Worm (Caenorhabditis elegans) whole organism, L2 larva: ENCODE data around the gene nspf-2.

Experiments used
- aly-2 ChIP-seq: fragments of 150-350 bp; optimal IDR thresholded peaks from 2 replicates; lab custom pipeline; 2014; ENCODE audit warnings: missing biosample characterization, missing genetic modification characterization
- ceh-16 ChIP-seq: fragments of 150-350 bp; optimal IDR thresholded peaks from 2 replicates; lab custom pipeline; 2014; ENCODE audit warnings: missing biosample characterization, missing genetic modification characterization
- unc-62 ChIP-seq: fragments of 150-350 bp; optimal IDR thresholded peaks from 2 replicates; lab custom pipeline; 2014; ENCODE audit warnings: missing biosample characterization, missing genetic modification reagents, missing genetic modification characterization

DNA sequence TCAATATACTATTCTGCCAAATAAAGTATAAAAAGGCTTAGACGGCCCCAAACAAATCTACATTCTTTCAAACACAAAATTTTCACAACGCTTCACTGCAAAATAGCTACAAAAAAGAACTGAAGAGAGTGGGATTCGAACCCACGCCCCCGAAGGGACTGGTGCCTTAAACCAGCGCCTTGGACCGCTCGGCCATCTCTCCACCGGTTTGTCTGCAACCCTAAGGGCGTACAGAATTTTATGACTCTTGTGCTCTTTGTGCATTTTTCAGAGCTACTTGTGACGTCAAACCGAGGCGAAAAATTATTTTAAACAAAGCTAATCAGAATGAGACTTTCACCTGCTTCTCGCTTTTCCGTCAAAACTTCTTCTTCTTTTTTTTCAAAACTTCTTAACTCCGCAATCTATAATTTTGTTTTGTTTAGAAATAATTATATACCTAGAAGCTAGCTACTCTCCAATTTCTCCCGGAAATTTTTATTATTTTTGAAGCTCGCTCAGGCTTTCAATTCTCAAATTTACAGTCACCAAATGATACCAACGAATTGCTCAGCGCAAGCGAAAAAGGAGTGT lies 47.5 kb downstream of the nspf-2 start, which contains the start of gene T05A8.8:
- TF ChIP-seq aly-2 (tag; lab: Kevin White, UChicago) (no peak), unc-62 (GFP tag; lab: Kevin White, UChicago) (no peak), ceh-16 (tag; lab: Kevin White, UChicago) (no peak)
